Fruit fly (Drosophila melanogaster) whole organism, embryonic: ENCODE measurements around the gene MBD-R2.

Experiments
- Bgb ChIP-seq: fragments of 200-800 bp; sonication (Bioruptor generic); IDR thresholded peaks from 2 replicates; pipeline ENCODE4 v1.3.6; 2022; ENCODE audit warnings: missing biosample characterization, missing genetic modification characterization; ENCODE audit not compliant: partially characterized antibody
- CG10543 ChIP-seq: fragments of 200-800 bp; sonication (Bioruptor generic); optimal IDR thresholded peaks from 3 replicates; lab custom pipeline; 2017; ENCODE audit warnings: missing biosample characterization, mild to moderate bottlenecking, missing genetic modification characterization, moderate library complexity
- CG11696 ChIP-seq: fragments of 200-800 bp; sonication (Bioruptor generic); IDR thresholded peaks from 2 replicates; pipeline ENCODE4 v1.3.6; 2022; ENCODE audit warnings: missing biosample characterization, missing genetic modification characterization
- CG12391 ChIP-seq: fragments of 200-800 bp; sonication (Bioruptor generic); optimal IDR thresholded peaks from 3 replicates; lab custom pipeline; 2018; ENCODE audit warnings: missing biosample characterization, mild to moderate bottlenecking, missing genetic modification characterization, moderate library complexity
- CG14710 ChIP-seq: fragments of 200-800 bp; sonication (Bioruptor generic); optimal IDR thresholded peaks from 3 replicates; lab custom pipeline; 2019; ENCODE audit warnings: missing biosample characterization, mild to moderate bottlenecking, missing genetic modification characterization, moderate library complexity
- CG14860 ChIP-seq: fragments of 200-800 bp; sonication (Bioruptor generic); IDR thresholded peaks from 3 replicates; pipeline ENCODE4 v1.3.6; 2022; ENCODE audit warnings: missing biosample characterization, missing genetic modification characterization; ENCODE audit not compliant: partially characterized antibody
- CG15514 ChIP-seq: fragments of 200-800 bp; sonication (Bioruptor generic); optimal IDR thresholded peaks from 3 replicates; lab custom pipeline; 2017; ENCODE audit warnings: missing biosample characterization, missing genetic modification characterization, mild to moderate bottlenecking, moderate library complexity, missing genetic modification reagents
- CG1603 ChIP-seq: fragments of 200-800 bp; sonication (Bioruptor generic); optimal IDR thresholded peaks from 2 replicates; lab custom pipeline; 2019; ENCODE audit warnings: missing biosample characterization, mild to moderate bottlenecking, missing genetic modification characterization, moderate library complexity
- CG16813 ChIP-seq: fragments of 200-800 bp; sonication (Bioruptor generic); IDR thresholded peaks from 3 replicates; pipeline ENCODE4 v1.3.6; 2022; ENCODE audit warnings: missing biosample characterization, missing genetic modification characterization; ENCODE audit not compliant: partially characterized antibody
- CG17361 ChIP-seq: fragments of 200-800 bp; sonication (Bioruptor generic); IDR thresholded peaks from 3 replicates; pipeline ENCODE4 v1.3.6; 2022; ENCODE audit warnings: missing biosample characterization, missing genetic modification characterization
- CG17385 ChIP-seq: fragments of 200-800 bp; sonication (Bioruptor generic); optimal IDR thresholded peaks from 3 replicates; lab custom pipeline; 2018; ENCODE audit warnings: missing biosample characterization, mild to moderate bottlenecking, missing genetic modification characterization
- CG2116 ChIP-seq: fragments of 200-800 bp; sonication (Bioruptor generic); optimal IDR thresholded peaks from 3 replicates; lab custom pipeline; 2018; ENCODE audit warnings: missing biosample characterization, mild to moderate bottlenecking, missing genetic modification characterization
- CG2129 ChIP-seq: fragments of 200-800 bp; sonication (Bioruptor generic); IDR thresholded peaks from 2 replicates; pipeline ENCODE4 v1.3.6; 2022; ENCODE audit warnings: missing biosample characterization, missing genetic modification characterization; ENCODE audit not compliant: partially characterized antibody
- CG2678 ChIP-seq: fragments of 200-800 bp; sonication (Bioruptor generic); optimal IDR thresholded peaks from 3 replicates; lab custom pipeline; 2019; ENCODE audit warnings: missing biosample characterization, mild to moderate bottlenecking, missing genetic modification characterization, moderate library complexity
- CG3065 ChIP-seq: fragments of 200-800 bp; sonication (Bioruptor generic); optimal IDR thresholded peaks from 2 replicates; lab custom pipeline; 2016; ENCODE audit warnings: missing biosample characterization, missing genetic modification characterization
- CG31388 ChIP-seq: fragments of 200-800 bp; sonication (Bioruptor generic); optimal IDR thresholded peaks from 2 replicates; lab custom pipeline; 2016; ENCODE audit warnings: missing biosample characterization, missing genetic modification characterization
- CG31441 ChIP-seq: fragments of 200-800 bp; sonication (Bioruptor generic); IDR thresholded peaks from 2 replicates; pipeline ENCODE4 v1.3.6; 2022; ENCODE audit warnings: missing biosample characterization, missing genetic modification characterization
- CG34224 ChIP-seq: fragments of 200-800 bp; sonication (Bioruptor generic); IDR thresholded peaks from 3 replicates; pipeline ENCODE4 v1.3.6; 2022; ENCODE audit warnings: missing biosample characterization, missing genetic modification characterization; ENCODE audit not compliant: partially characterized antibody
- CG34422 ChIP-seq: fragments of 200-800 bp; sonication (Bioruptor generic); IDR thresholded peaks from 3 replicates; pipeline ENCODE4 v1.3.6; 2022; ENCODE audit warnings: missing biosample characterization, missing genetic modification characterization
- CG6813 ChIP-seq: fragments of 200-800 bp; sonication (Bioruptor generic); optimal IDR thresholded peaks from 2 replicates; lab custom pipeline; 2017; ENCODE audit warnings: missing biosample characterization, missing genetic modification characterization, mild to moderate bottlenecking, moderate library complexity, missing genetic modification reagents
- CG9797 ChIP-seq: fragments of 200-800 bp; sonication (Bioruptor generic); optimal IDR thresholded peaks from 3 replicates; lab custom pipeline; 2018; ENCODE audit warnings: missing biosample characterization, mild to moderate bottlenecking, missing genetic modification characterization
- Dll ChIP-seq: fragments of 200-800 bp; sonication (Bioruptor generic); IDR thresholded peaks from 4 replicates; pipeline ENCODE4 v1.3.6; 2022; ENCODE audit warnings: missing biosample characterization, missing genetic modification characterization; ENCODE audit not compliant: partially characterized antibody
- Dp ChIP-seq: fragments of 200-800 bp; sonication (Bioruptor generic); optimal IDR thresholded peaks from 2 replicates; lab custom pipeline; 2018; ENCODE audit warnings: missing biosample characterization, mild to moderate bottlenecking, missing genetic modification characterization, moderate library complexity
- Dref ChIP-seq: fragments of 200-800 bp; sonication (Bioruptor generic); IDR thresholded peaks from 2 replicates; pipeline ENCODE4 v1.3.6; 2022; ENCODE audit warnings: missing biosample characterization, missing genetic modification characterization
- E2f2 ChIP-seq: fragments of 200-800 bp; sonication (Bioruptor generic); IDR thresholded peaks from 2 replicates; pipeline ENCODE4 v1.3.6; 2022; ENCODE audit warnings: missing biosample characterization, missing genetic modification characterization
- Hr51 ChIP-seq, 2 experiments: fragments of 200-800 bp; sonication (Bioruptor generic); optimal IDR thresholded peaks; 2 replicates in 1 of 2; 3 replicates in 1 of 2; lab custom pipeline; 2016 to 2018; ENCODE audit warnings: missing biosample characterization in 2 of 2, missing genetic modification characterization in 2 of 2, mild to moderate bottlenecking in 1 of 2, moderate library complexity in 1 of 2
- Lhr ChIP-seq: fragments of 200-800 bp; sonication (Bioruptor generic); optimal IDR thresholded peaks from 3 replicates; lab custom pipeline; 2017; ENCODE audit warnings: mild to moderate bottlenecking, missing biosample characterization, missing genetic modification reagents, missing genetic modification characterization
- Max ChIP-seq: fragments of 200-800 bp; sonication (Bioruptor generic); optimal IDR thresholded peaks from 2 replicates; lab custom pipeline; 2016; ENCODE audit warnings: missing biosample characterization, mild to moderate bottlenecking, missing genetic modification characterization
- Med ChIP-seq: fragments of 200-800 bp; sonication (Bioruptor generic); peaks from one replicate; lab custom pipeline; 2016; ENCODE audit warnings: missing biosample characterization, missing genetic modification characterization, mild to moderate bottlenecking, inconsistent platforms, moderate library complexity
- Pdp1 ChIP-seq, 2 experiments: fragments of 200-800 bp; sonication (Bioruptor generic); optimal IDR thresholded peaks; 3 replicates each; lab custom pipeline; 2016; ENCODE audit warnings: missing biosample characterization in 2 of 2, missing genetic modification characterization in 2 of 2, mild to moderate bottlenecking in 1 of 2, moderate library complexity in 1 of 2
- Scr ChIP-seq: fragments of 200-800 bp; sonication (Bioruptor generic); IDR thresholded peaks from 2 replicates; pipeline ENCODE4 v1.3.6; 2022; ENCODE audit warnings: missing biosample characterization, missing genetic modification characterization; ENCODE audit not compliant: partially characterized antibody
- Sry-δ ChIP-seq: fragments of 200-800 bp; sonication (Bioruptor generic); optimal IDR thresholded peaks from 2 replicates; lab custom pipeline; 2016; ENCODE audit warnings: missing biosample characterization, missing genetic modification characterization
- YL-1 ChIP-seq: fragments of 200-800 bp; sonication (Bioruptor generic); optimal IDR thresholded peaks from 3 replicates; lab custom pipeline; 2017; ENCODE audit warnings: missing biosample characterization, mild to moderate bottlenecking, missing genetic modification characterization
- btn ChIP-seq: fragments of 200-800 bp; sonication (Bioruptor generic); optimal IDR thresholded peaks from 2 replicates; lab custom pipeline; 2016; ENCODE audit warnings: missing biosample characterization, missing genetic modification characterization
- dmrt99B ChIP-seq: fragments of 200-800 bp; sonication (Bioruptor generic); optimal IDR thresholded peaks from 2 replicates; lab custom pipeline; 2018; ENCODE audit warnings: missing biosample characterization, mild to moderate bottlenecking, missing genetic modification characterization, moderate library complexity
- grau ChIP-seq: fragments of 200-800 bp; optimal IDR thresholded peaks from 3 replicates; lab custom pipeline; 2019; ENCODE audit warnings: missing biosample characterization, mild to moderate bottlenecking, missing genetic modification characterization, moderate library complexity
- inv ChIP-seq: fragments of 200-800 bp; sonication (Bioruptor generic); IDR thresholded peaks from 2 replicates; pipeline ENCODE4 v1.3.6; 2022; ENCODE audit warnings: missing biosample characterization, missing genetic modification characterization; ENCODE audit not compliant: partially characterized antibody
- mirr ChIP-seq: fragments of 200-800 bp; sonication (Bioruptor generic); optimal IDR thresholded peaks from 3 replicates; lab custom pipeline; 2018; ENCODE audit warnings: missing biosample characterization, mild to moderate bottlenecking, missing genetic modification characterization
- nmo ChIP-seq: fragments of 200-800 bp; sonication (Bioruptor generic); optimal IDR thresholded peaks from 2 replicates; lab custom pipeline; 2018; ENCODE audit warnings: missing biosample characterization, mild to moderate bottlenecking, missing genetic modification characterization, moderate library complexity
- row ChIP-seq: fragments of 200-800 bp; sonication (Bioruptor generic); IDR thresholded peaks from 3 replicates; pipeline ENCODE4 v1.3.6; 2022; ENCODE audit warnings: missing biosample characterization, missing genetic modification characterization
- run ChIP-seq: fragments of 200-800 bp; sonication (Bioruptor generic); optimal IDR thresholded peaks from 3 replicates; lab custom pipeline; 2018; ENCODE audit warnings: missing biosample characterization, mild to moderate bottlenecking, missing genetic modification characterization
- sug ChIP-seq: fragments of 200-800 bp; optimal IDR thresholded peaks from 2 replicates; lab custom pipeline; 2019; ENCODE audit warnings: missing biosample characterization, mild to moderate bottlenecking, missing genetic modification characterization, moderate library complexity
- tna ChIP-seq: fragments of 200-800 bp; sonication (Bioruptor generic); IDR thresholded peaks from 2 replicates; pipeline ENCODE4 v1.3.6; 2022; ENCODE audit warnings: missing biosample characterization, missing genetic modification characterization; ENCODE audit not compliant: partially characterized antibody
- toy ChIP-seq: fragments of 200-800 bp; sonication (Bioruptor generic); IDR thresholded peaks from 2 replicates; pipeline ENCODE4 v1.3.6; 2022; ENCODE audit warnings: missing biosample characterization, missing genetic modification characterization
- trem ChIP-seq: fragments of 200-800 bp; optimal IDR thresholded peaks from 3 replicates; lab custom pipeline; 2019; ENCODE audit warnings: missing biosample characterization, mild to moderate bottlenecking, missing genetic modification characterization, moderate library complexity
- unc-4 ChIP-seq: fragments of 200-800 bp; sonication (Bioruptor generic); IDR thresholded peaks from 2 replicates; pipeline ENCODE4 v1.3.6; 2022; ENCODE audit warnings: missing biosample characterization, missing genetic modification characterization; ENCODE audit not compliant: partially characterized antibody
- vnd ChIP-seq: fragments of 200-800 bp; sonication (Bioruptor generic); IDR thresholded peaks from 3 replicates; pipeline ENCODE4 v1.3.6; 2022; ENCODE audit warnings: missing biosample characterization, missing genetic modification characterization; ENCODE audit not compliant: partially characterized antibody
- vvl ChIP-seq: fragments of 200-800 bp; sonication (Bioruptor generic); IDR thresholded peaks from 2 replicates; pipeline ENCODE4 v1.3.6; 2022; ENCODE audit warnings: missing biosample characterization, missing genetic modification characterization

The MBD-R2 gene

dm6 chr3R:12356044-12356443 lies at the start of gene MBD-R2 (continued):
- TF ChIP-seq CG3065 (GFP tag; lab: Kevin White, UChicago): no peak
- peak; percentile 76 for TF ChIP-seq Scr (GFP tag; lab: Robert Waterston, UW)
- no peak for TF ChIP-seq btn (GFP tag; lab: Kevin White, UChicago)
- TF ChIP-seq inv (GFP tag; lab: Robert Waterston, UW): peak; percentile 62; the same call in 1 of the 2 replicates
- peak; percentile 46 for TF ChIP-seq CG14710 (tag; lab: Kevin White, UChicago)
- peak; percentile 51 for TF ChIP-seq CG2129 (GFP tag; lab: Robert Waterston, UW)
- no peak for TF ChIP-seq mirr
- TF ChIP-seq grau (tag; lab: Kevin White, UChicago): peak; percentile 42
- TF ChIP-seq CG14860 (GFP tag; lab: Robert Waterston, UW): 0 out of 3 replicates have a peak, but pooled peaks have one; percentile 37
- peak in 1 of 2 experiments; percentile 3 for TF ChIP-seq Hr51 (GFP tag; optimal IDR thresholded peaks at IDR 0.05; lab: Kevin White, UChicago)
- 0 out of 3 replicates have a peak, but pooled peaks have one; percentile 38 for TF ChIP-seq CG34422 (GFP tag; lab: Robert Waterston, UW)
- TF ChIP-seq Dref: peak; percentile 67
- TF ChIP-seq CG17361 (GFP tag; lab: Robert Waterston, UW): 0 out of 3 replicates have a peak, but pooled peaks have one; percentile 26
- no peak for TF ChIP-seq CG17385 (GFP tag; lab: Kevin White, UChicago)
- no peak for TF ChIP-seq run (tag; lab: Kevin White, UChicago)
- TF ChIP-seq Dll (GFP tag; lab: Robert Waterston, UW): peak; percentile 78
- TF ChIP-seq E2f2 (GFP tag; lab: Robert Waterston, UW): peak; percentile 71
- TF ChIP-seq CG6813: no peak
- peak; percentile 47 for TF ChIP-seq CG15514 (GFP tag; lab: Kevin White, UChicago)
- TF ChIP-seq CG9797: peak; percentile 60
- peak; percentile 52; the same call in 2 of the 3 replicates for TF ChIP-seq vnd (GFP tag; lab: Robert Waterston, UW)
- peak; percentile 28; the same call in 1 of the 2 replicates for TF ChIP-seq tna (GFP tag; lab: Robert Waterston, UW)
- TF ChIP-seq CG2678 (tag; lab: Kevin White, UChicago): no peak
- peak; percentile 62 for TF ChIP-seq Sry-δ (GFP tag; lab: Kevin White, UChicago)
- TF ChIP-seq CG31441 (GFP tag; lab: Robert Waterston, UW): peak; percentile 25; the same call in 1 of the 2 replicates
- peak; percentile 87 for TF ChIP-seq YL-1 (GFP tag; lab: Kevin White, UChicago)
- TF ChIP-seq CG1603 (tag; lab: Kevin White, UChicago): peak; percentile 39
- TF ChIP-seq toy (GFP tag; lab: Robert Waterston, UW): no peak
- peak; percentile 60 for TF ChIP-seq CG2116
- peak; percentile 80 for TF ChIP-seq unc-4
- peak; percentile 34 for TF ChIP-seq CG12391 (tag; lab: Kevin White, UChicago)
- TF ChIP-seq Med (GFP tag; lab: Kevin White, UChicago): peak; percentile 35
- peak; percentile 23 for TF ChIP-seq nmo (GFP tag; lab: Kevin White, UChicago)
- peak; percentile 14 for TF ChIP-seq Max (GFP tag; lab: Kevin White, UChicago)
- peak; percentile 66; the same call in 2 of the 3 replicates for TF ChIP-seq CG34224 (GFP tag; lab: Robert Waterston, UW)
- peak; percentile 69 for TF ChIP-seq CG16813 (GFP tag; lab: Robert Waterston, UW)
- peak; percentile 67 for TF ChIP-seq Dp (GFP tag; lab: Kevin White, UChicago)
- peak; percentile 0 for TF ChIP-seq sug (tag; lab: Kevin White, UChicago)
- TF ChIP-seq CG11696: no peak
- TF ChIP-seq Lhr: peak; percentile 54
- no peak for TF ChIP-seq CG31388
- peak; percentile 69 for TF ChIP-seq row (GFP tag; lab: Robert Waterston, UW)
- TF ChIP-seq trem (tag; lab: Kevin White, UChicago): peak; percentile 63
- peak in 1 of 2 experiments; percentile 21 for TF ChIP-seq Pdp1 (GFP tag; optimal IDR thresholded peaks at IDR 0.05; lab: Kevin White, UChicago)
- no peak for TF ChIP-seq CG10543 (GFP tag; lab: Kevin White, UChicago)
- peak; percentile 67 for TF ChIP-seq Bgb (GFP tag; lab: Robert Waterston, UW)
- peak; percentile 15; the same call in 1 of the 2 replicates for TF ChIP-seq vvl (GFP tag; lab: Robert Waterston, UW)
- no peak for TF ChIP-seq dmrt99B (tag; lab: Kevin White, UChicago)
